Worm (Caenorhabditis elegans): Measurements from ENCODE around the gene srt-40.
A peak's percentile ranks its signal among the peaks of the same experiment; 100 is the strongest.

Gene srt-40

DNA sequence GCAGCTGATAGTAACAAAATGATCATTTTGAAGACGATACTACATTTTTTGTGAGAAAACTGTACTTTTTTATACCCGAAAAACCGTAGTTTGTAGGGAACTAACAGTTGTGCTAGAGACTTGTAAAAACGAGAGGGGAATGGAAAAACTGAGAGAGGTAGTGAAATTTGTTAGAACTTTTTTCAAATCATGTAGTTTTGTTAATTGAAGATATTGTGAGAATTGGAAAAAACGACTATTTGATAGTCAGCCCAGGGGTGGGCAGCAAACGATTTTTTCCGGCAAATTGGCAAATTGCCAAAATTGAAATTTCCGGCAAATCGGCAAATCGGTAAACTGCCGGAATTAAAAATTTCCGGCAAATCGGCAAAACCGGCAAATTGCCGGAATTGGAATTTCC lies 43.2 kb upstream of the srt-40 start, which contains the start of gene cyp-33C6:
cyp-33C6 (minus strand) TSS at position 101 of the 400 bp plus-strand sequence.
- TF ChIP-seq R02D3.7 (tag; optimal IDR thresholded peaks at IDR 0.05): no peak
- TF ChIP-seq lin-39 (tag; optimal IDR thresholded peaks at IDR 0.05): no peak
- TF ChIP-seq snpc-4 (tag; optimal IDR thresholded peaks at IDR 0.05): no peak
- TF ChIP-seq elt-3 (tag; optimal IDR thresholded peaks at IDR 0.05): no peak
- TF ChIP-seq nhr-43 (tag; optimal IDR thresholded peaks at IDR 0.05; ENCODE audit: poor library complexity, severe bottlenecking): no peak
- TF ChIP-seq mml-1 (tag; optimal IDR thresholded peaks at IDR 0.05): no peak
- no peak for TF ChIP-seq nhr-67 (tag; optimal IDR thresholded peaks at IDR 0.05)
- no peak for TF ChIP-seq egl-27 (tag; optimal IDR thresholded peaks at IDR 0.05)
- no peak for TF ChIP-seq zag-1 (tag; optimal IDR thresholded peaks at IDR 0.05)
- no peak for TF ChIP-seq ceh-82 (tag; optimal IDR thresholded peaks at IDR 0.05)
- TF ChIP-seq nhr-28 (tag; optimal IDR thresholded peaks at IDR 0.05): no peak
- TF ChIP-seq pha-4 (tag; optimal IDR thresholded peaks at IDR 0.05): no peak
- TF ChIP-seq mdl-1 (tag; optimal IDR thresholded peaks at IDR 0.05): no peak
- no peak for TF ChIP-seq egl-5 (tag; optimal IDR thresholded peaks at IDR 0.05)
- TF ChIP-seq fos-1 (tag; optimal IDR thresholded peaks at IDR 0.05): no peak
- no peak for TF ChIP-seq tbx-2 (tag; optimal IDR thresholded peaks at IDR 0.05)
- no peak for TF ChIP-seq nhr-23 (tag; optimal IDR thresholded peaks at IDR 0.05)
- TF ChIP-seq ceh-16 (tag; optimal IDR thresholded peaks at IDR 0.05): no peak

DNA sequence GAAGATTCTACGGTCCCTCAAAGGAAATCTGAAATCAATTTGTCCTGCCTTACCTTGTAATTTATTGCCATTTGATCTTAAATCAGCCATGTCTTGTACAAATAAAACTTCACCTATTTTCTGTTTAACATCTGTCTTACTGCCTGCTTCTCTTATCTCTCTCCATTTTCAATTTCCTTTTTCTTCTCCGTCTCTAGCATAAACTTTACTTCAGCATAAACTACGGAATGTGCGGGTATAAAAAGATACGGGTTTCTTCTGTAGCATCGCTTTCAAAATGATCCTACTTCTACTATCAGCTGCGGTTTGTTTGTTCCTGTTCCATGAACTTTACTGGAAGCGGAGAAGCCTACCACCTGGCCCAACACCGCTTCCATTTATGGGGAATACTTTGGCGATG lies 38.7 kb upstream of the srt-40 start, which contains the start of gene cyp-33C5:
cyp-33C5 (plus strand) TSS at position 254 of the 400 bp plus-strand sequence.
- TF ChIP-seq hmg-11 (tag; optimal IDR thresholded peaks at IDR 0.05) (no peak), pqm-1 (tag; optimal IDR thresholded peaks at IDR 0.05) (peak; percentile 42), zag-1 (tag; optimal IDR thresholded peaks at IDR 0.05) (no peak), nhr-11 (tag; optimal IDR thresholded peaks at IDR 0.05) (no peak), ceh-28 (tag; optimal IDR thresholded peaks at IDR 0.05) (peak; percentile 46), pha-4 (tag; optimal IDR thresholded peaks at IDR 0.05) (peak; percentile 77), elt-2 (tag; optimal IDR thresholded peaks at IDR 0.05) (peak; percentile 36), nhr-23 (tag; optimal IDR thresholded peaks at IDR 0.05) (peak; percentile 18)

DNA sequence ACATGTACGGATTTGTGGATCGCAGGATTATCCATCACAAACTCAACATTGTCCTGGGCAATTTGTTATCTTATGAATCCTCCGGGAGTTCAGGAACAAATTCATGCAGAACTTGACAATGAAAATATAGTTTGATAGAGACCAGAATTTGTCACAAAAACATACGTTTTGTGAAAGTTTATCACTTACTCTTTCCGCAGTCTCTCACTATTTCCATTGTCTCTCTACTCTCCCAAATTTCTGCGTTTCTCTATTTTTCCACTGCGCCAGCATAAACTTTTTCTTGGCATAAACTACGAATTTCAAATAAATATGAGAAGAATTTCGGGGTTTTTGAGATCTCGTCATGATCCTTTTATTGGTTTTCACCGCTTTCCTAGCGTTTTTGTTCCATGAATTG lies 36.5 kb upstream of the srt-40 start, which contains the start of gene cyp-33C3:
cyp-33C3 (plus strand) TSS at position 149 of the 400 bp plus-strand sequence.
- TF ChIP-seq lsy-12 (tag; optimal IDR thresholded peaks at IDR 0.05): no peak
- TF ChIP-seq elt-2 (tag; optimal IDR thresholded peaks at IDR 0.05): peak; percentile 18

DNA sequence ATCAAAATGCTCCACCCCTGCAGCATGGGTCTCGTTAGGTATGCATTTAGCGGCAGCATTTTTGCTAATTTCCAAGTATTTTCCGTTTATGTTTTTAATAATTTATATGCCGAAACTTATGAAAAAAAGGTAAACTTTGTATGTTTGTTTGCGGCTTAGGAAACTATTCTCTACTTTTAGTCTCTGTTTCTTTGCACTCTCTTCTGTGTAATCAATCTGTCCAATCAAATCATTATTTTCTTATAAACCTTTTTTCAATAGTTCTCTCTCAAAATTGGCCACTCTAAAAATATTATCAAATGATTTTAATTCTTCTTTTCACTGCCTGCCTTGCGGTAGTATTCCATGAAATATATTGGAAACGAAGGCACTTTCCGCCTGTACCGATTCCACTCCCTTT lies 31.9 kb upstream of the srt-40 start:
- TF ChIP-seq pqm-1 (tag; optimal IDR thresholded peaks at IDR 0.05): peak; percentile 8
- TF ChIP-seq nhr-11 (tag; optimal IDR thresholded peaks at IDR 0.05): no peak
- no peak for TF ChIP-seq ceh-9 (tag; optimal IDR thresholded peaks at IDR 0.05)
- no peak for TF ChIP-seq egl-5 (tag; optimal IDR thresholded peaks at IDR 0.05)
- no peak for TF ChIP-seq ztf-4 (tag; optimal IDR thresholded peaks at IDR 0.05)
- TF ChIP-seq elt-2 (tag; optimal IDR thresholded peaks at IDR 0.05): peak; percentile 26
- no peak for TF ChIP-seq ceh-82 (tag; optimal IDR thresholded peaks at IDR 0.05)
- TF ChIP-seq pha-4 (tag; optimal IDR thresholded peaks at IDR 0.05): peak; percentile 57
- TF ChIP-seq unc-39 (tag; optimal IDR thresholded peaks at IDR 0.05): no peak
- TF ChIP-seq eor-1 (tag; optimal IDR thresholded peaks at IDR 0.05): no peak

DNA sequence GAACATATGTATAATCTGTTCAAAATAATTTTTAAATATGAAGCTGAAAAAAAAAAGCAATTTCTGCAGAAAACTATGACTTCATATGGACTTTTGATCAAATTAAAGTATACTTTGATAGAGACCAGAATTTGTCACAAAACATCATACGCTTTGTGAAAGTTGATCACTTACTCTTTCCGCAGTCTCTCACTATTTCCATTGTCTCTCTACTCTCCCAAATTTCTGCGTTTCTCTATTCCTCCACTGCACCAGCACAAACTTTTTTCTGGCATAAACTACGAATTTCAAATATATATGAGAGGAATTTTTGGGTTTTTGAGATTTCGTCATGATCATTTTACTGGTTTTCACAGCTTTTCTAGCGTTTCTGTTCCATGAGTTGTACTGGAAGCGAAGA lies 29.8 kb upstream of the srt-40 start, which contains the start of gene cyp-33C4:
cyp-33C4 (plus strand) TSS at position 293 of the 400 bp plus-strand sequence.
- TF ChIP-seq pha-4 (tag; optimal IDR thresholded peaks at IDR 0.05) (peak; percentile 39), hmg-11 (tag; optimal IDR thresholded peaks at IDR 0.05) (peak; percentile 47), jun-1 (tag; optimal IDR thresholded peaks at IDR 0.05) (peak; percentile 25), lin-15B (tag; optimal IDR thresholded peaks at IDR 0.05) (no peak), pqm-1 (tag; optimal IDR thresholded peaks at IDR 0.05) (peak; percentile 63), nfya-1 (tag; optimal IDR thresholded peaks at IDR 0.05; ENCODE audit: insufficient read depth) (peak; percentile 38), elt-2 (tag; optimal IDR thresholded peaks at IDR 0.05) (peak; percentile 43), nhr-76 (tag; optimal IDR thresholded peaks at IDR 0.05) (no peak), elt-3 (tag; optimal IDR thresholded peaks at IDR 0.05) (no peak), zag-1 (tag; optimal IDR thresholded peaks at IDR 0.05) (no peak)

DNA sequence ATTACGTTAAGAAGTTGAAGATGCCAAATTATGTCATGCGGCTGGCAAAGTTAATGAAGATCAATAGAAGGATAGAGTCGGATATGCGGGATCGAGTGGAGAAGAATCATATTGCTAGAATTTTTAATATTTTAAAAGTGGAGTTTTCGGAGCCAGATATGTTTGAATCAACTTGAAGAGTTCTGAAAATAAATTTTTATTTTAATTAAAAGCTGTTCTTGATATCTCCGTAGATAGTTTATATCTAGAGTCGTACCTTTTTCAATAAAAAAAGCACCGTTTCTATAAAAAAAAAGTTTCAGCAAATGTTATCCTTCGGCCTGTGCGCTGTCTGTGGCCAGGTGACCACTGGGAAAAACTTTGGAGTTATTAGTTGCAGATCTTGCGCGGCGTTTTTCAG lies 27.1 kb upstream of the srt-40 start, which contains the start of gene nhr-96:
nhr-96 (plus strand) TSS at position 301 of the 400 bp plus-strand sequence.
- no peak for TF ChIP-seq fos-1 (tag; optimal IDR thresholded peaks at IDR 0.05)

All from whole organism, L3 larva.